Fruit fly (Drosophila melanogaster) Kc167 (cell line): ENCODE measurements around the gene cbt.

Experiments used
- Myc ChIP-seq: fragments of >200 bp; optimal IDR thresholded peaks from 2 replicates; lab custom pipeline; 2017; ENCODE audit warnings: missing external identifiers
- Sin3A ChIP-seq: fragments of >200 bp; optimal IDR thresholded peaks from 2 replicates; lab custom pipeline; 2018; ENCODE audit warnings: missing external identifiers
- h ChIP-seq: fragments of >200 bp; optimal IDR thresholded peaks from 3 replicates; lab custom pipeline; 2018; ENCODE audit warnings: missing external identifiers
- psq ChIP-seq: fragments of >200 bp; optimal IDR thresholded peaks from 2 replicates; lab custom pipeline; 2017; ENCODE audit warnings: missing external identifiers
- ttk ChIP-seq: sonication (Bioruptor generic); optimal IDR thresholded peaks from 2 replicates; lab custom pipeline; 2017; ENCODE audit warnings: missing external identifiers

- TF ChIP-seq Myc (no peak), ttk (lab: Kevin White, UChicago) (no peak), h (lab: Kevin White, UChicago) (no peak), psq (lab: Kevin White, UChicago) (no peak), Sin3A (lab: Kevin White, UChicago) (no peak)
Measured at dm6 chr2L:492225-492624, 12.7 kb upstream of the cbt start.
